Fruit fly (Drosophila melanogaster) whole organism, pupa: ENCODE results near the gene CG34417.

ENCODE experiments used
- CG13204 ChIP-seq: fragments of 200-800 bp; sonication (Bioruptor generic); optimal IDR thresholded peaks from 2 replicates; lab custom pipeline; 2018; ENCODE audit warnings: missing biosample characterization, mild to moderate bottlenecking, missing genetic modification characterization, moderate library complexity
- CG14655 ChIP-seq: fragments of 200-800 bp; sonication (Bioruptor generic); optimal IDR thresholded peaks from 3 replicates; lab custom pipeline; 2017; ENCODE audit warnings: mild to moderate bottlenecking, missing biosample characterization, missing genetic modification reagents, missing genetic modification characterization
- CG15710 ChIP-seq: fragments of 200-800 bp; sonication (Bioruptor generic); optimal IDR thresholded peaks from 2 replicates; lab custom pipeline; 2018; ENCODE audit warnings: missing biosample characterization, mild to moderate bottlenecking, missing genetic modification characterization, moderate library complexity
- CG32121 ChIP-seq: fragments of 200-800 bp; sonication (Bioruptor generic); IDR thresholded peaks from 2 replicates; pipeline ENCODE4 v1.3.6; 2022; ENCODE audit warnings: missing biosample characterization, missing genetic modification characterization
- CG4496 ChIP-seq: fragments of 200-800 bp; sonication (Bioruptor generic); IDR thresholded peaks from 3 replicates; pipeline ENCODE4 v1.3.6; 2022; ENCODE audit warnings: missing biosample characterization, missing genetic modification characterization
- CG8159 ChIP-seq: fragments of 200-800 bp; sonication (Bioruptor generic); optimal IDR thresholded peaks from 3 replicates; lab custom pipeline; 2018; ENCODE audit warnings: missing biosample characterization, mild to moderate bottlenecking, missing genetic modification characterization, moderate library complexity
- CG8301 ChIP-seq: fragments of 200-800 bp; sonication (Bioruptor generic); optimal IDR thresholded peaks from 2 replicates; lab custom pipeline; 2018; ENCODE audit warnings: missing biosample characterization, mild to moderate bottlenecking, missing genetic modification characterization
- D1 ChIP-seq: fragments of 200-800 bp; sonication (Bioruptor generic); optimal IDR thresholded peaks from 2 replicates; lab custom pipeline; 2018; ENCODE audit warnings: missing biosample characterization, mild to moderate bottlenecking, missing genetic modification characterization, moderate library complexity
- EcR ChIP-seq: fragments of 200-800 bp; sonication (Bioruptor generic); optimal IDR thresholded peaks from 3 replicates; lab custom pipeline; 2019; ENCODE audit warnings: missing biosample characterization, missing genetic modification characterization, mild to moderate bottlenecking, moderate library complexity, missing genetic modification reagents
- Ets98B ChIP-seq: fragments of 200-800 bp; sonication (Bioruptor generic); IDR thresholded peaks from 2 replicates; pipeline ENCODE4 v1.3.6; 2022; ENCODE audit warnings: missing biosample characterization, missing genetic modification characterization
- Pif1B ChIP-seq: fragments of 200-800 bp; sonication (Bioruptor generic); optimal IDR thresholded peaks from 3 replicates; lab custom pipeline; 2016; ENCODE audit warnings: missing biosample characterization, missing genetic modification characterization
- Snoo ChIP-seq: fragments of 200-800 bp; sonication (Bioruptor generic); optimal IDR thresholded peaks from 3 replicates; lab custom pipeline; 2017; ENCODE audit warnings: missing biosample characterization, mild to moderate bottlenecking, missing genetic modification characterization, inconsistent platforms
- rn ChIP-seq: fragments of 200-800 bp; sonication (Bioruptor generic); IDR thresholded peaks from 2 replicates; pipeline ENCODE4 v1.3.6; 2022; ENCODE audit warnings: missing biosample characterization, missing genetic modification characterization

- TF ChIP-seq CG8159 (tag; lab: Kevin White, UChicago) (no peak), CG4496 (GFP tag; lab: Robert Waterston, UW) (no peak), EcR (no peak), Snoo (tag; lab: Kevin White, UChicago) (no peak), Pif1B (GFP tag; lab: Kevin White, UChicago) (no peak), CG14655 (GFP tag; lab: Kevin White, UChicago) (no peak), CG32121 (no peak), rn (no peak), D1 (tag; lab: Kevin White, UChicago) (no peak), CG13204 (no peak), Ets98B (GFP tag; lab: Robert Waterston, UW) (no peak), CG8301 (tag; lab: Kevin White, UChicago) (no peak), CG15710 (tag; lab: Kevin White, UChicago) (no peak)
Measured at dm6 chrX:6546970-6547369, 6.4 kb downstream of the CG34417 start.
